ENCODE assay signal across 3 worm cellular contexts in the genomic region with DNA sequence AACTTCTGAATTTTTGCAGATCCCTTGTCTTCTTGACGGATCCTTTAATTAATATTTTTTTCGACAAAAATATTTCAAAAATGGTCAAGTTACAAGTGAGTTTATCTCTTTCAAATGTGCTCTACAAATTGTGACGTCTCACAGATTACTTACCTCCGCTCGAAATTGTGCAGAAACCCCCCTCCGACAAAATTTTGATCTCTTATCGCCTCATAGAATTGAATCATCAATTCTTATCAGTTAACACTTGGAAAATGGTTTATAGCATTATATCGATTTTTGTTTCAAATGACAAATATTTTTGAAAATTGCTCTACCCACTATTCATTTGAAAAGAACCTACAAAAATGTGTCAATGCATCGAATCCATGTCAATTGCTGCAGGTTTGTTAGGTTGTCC.
TF ChIP-seq lines count a peak whose summit lies in the region.

A gene (plus strand): TSS at position 254 of the 400 bp plus-strand sequence.

TF ChIP-seq in whole organism, L2 larva, 48 proteins besides CTCF, POLR2A, EP300 and RAD21 (continued from another document):
- TF ChIP-seq R02D3.7 (tag; optimal IDR thresholded peaks at IDR 0.05; lab: Kevin White, UChicago), result no peak
- no peak for TF ChIP-seq elt-3 (tag; optimal IDR thresholded peaks at IDR 0.05; lab: Kevin White, UChicago)
- TF ChIP-seq crh-2 (tag; optimal IDR thresholded peaks at IDR 0.05; lab: Kevin White, UChicago), result peak; percentile 34
- TF ChIP-seq F13H6.1 (tag; optimal IDR thresholded peaks at IDR 0.05; lab: Kevin White, UChicago), result no peak
- TF ChIP-seq lin-13 (GFP tag; optimal IDR thresholded peaks at IDR 0.05; lab: Kevin White, UChicago), result no peak
- no peak for TF ChIP-seq nhr-10 (tag; optimal IDR thresholded peaks at IDR 0.05; lab: Kevin White, UChicago)
- no peak for TF ChIP-seq ZK546.5 (tag; optimal IDR thresholded peaks at IDR 0.05; lab: Kevin White, UChicago)

TF ChIP-seq in whole organism, L3 larva, 47 proteins besides CTCF, POLR2A, EP300 and RAD21 (continued from another document):
- no peak for TF ChIP-seq ceh-16 (tag; optimal IDR thresholded peaks at IDR 0.05; lab: Kevin White, UChicago)
- TF ChIP-seq nhr-43 (tag; optimal IDR thresholded peaks at IDR 0.05; lab: Kevin White, UChicago; ENCODE audit: poor library complexity, severe bottlenecking), result no peak
- no peak for TF ChIP-seq elt-1 (tag; optimal IDR thresholded peaks at IDR 0.05; lab: Kevin White, UChicago)
- TF ChIP-seq lin-39 (tag; optimal IDR thresholded peaks at IDR 0.05; lab: Kevin White, UChicago), result no peak
- no peak for TF ChIP-seq egl-27 (tag; optimal IDR thresholded peaks at IDR 0.05; lab: Kevin White, UChicago)

TF ChIP-seq in whole organism, L4 larva, 104 proteins besides CTCF, POLR2A, EP300 and RAD21 (continued from another document):
- TF ChIP-seq dve-1 (tag; optimal IDR thresholded peaks at IDR 0.05; lab: Kevin White, UChicago; ENCODE audit: insufficient read depth) (peak; percentile 63), pqm-1 (tag; optimal IDR thresholded peaks at IDR 0.05; lab: Kevin White, UChicago) (peak; percentile 84), hlh-11 (tag; optimal IDR thresholded peaks at IDR 0.05; lab: Kevin White, UChicago) (peak; percentile 38), dmd-8 (GFP tag; IDR thresholded peaks at IDR 0.05; lab: Robert Waterston, UW) (no peak)
TF ChIP-seq in whole organism, L4 larva: peak in this region for 7.
